Worm (Caenorhabditis elegans) whole organism, L1 larva: ENCODE data around the gene T26E4.10.

Experiments used
- Y116A8C.19 ChIP-seq: sonication (generic microtip); optimal IDR thresholded peaks from 2 replicates; lab custom pipeline; 2016; ENCODE audit warnings: missing compliant biosample characterization, missing genetic modification characterization, borderline replicate concordance
- lin-13 ChIP-seq: fragments of 150-350 bp; optimal IDR thresholded peaks from 2 replicates; lab custom pipeline; 2014; ENCODE audit warnings: missing biosample characterization, missing genetic modification reagents, missing genetic modification characterization
- mdl-1 ChIP-seq, 2 experiments: fragments of 150-350 bp; optimal IDR thresholded peaks; 2 replicates each; lab custom pipeline; 2014 to 2017; ENCODE audit warnings: missing biosample characterization in 2 of 2, missing genetic modification characterization in 2 of 2, inconsistent platforms in 1 of 2

DNA sequence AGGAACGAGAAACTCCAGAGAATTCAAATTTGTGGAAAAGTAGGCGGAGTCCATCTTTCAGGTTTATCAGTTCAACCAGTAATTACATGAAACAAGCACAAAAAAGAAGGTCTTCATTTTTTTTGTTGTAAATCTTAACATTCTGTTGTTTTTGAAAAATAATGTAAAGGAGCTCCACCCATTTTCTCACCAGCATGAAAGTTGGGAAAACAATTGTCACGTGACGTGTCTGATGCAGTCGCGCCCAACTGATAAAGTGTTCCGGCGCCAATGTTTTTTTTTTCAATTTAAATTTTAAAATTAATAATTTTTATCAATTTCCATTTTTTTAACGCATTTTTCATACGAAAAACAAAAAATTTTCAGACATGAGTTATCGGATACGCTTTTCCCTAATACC is 28.9 kb downstream of the T26E4.10 start, which contains the start of gene F57A10.4:
- TF ChIP-seq Y116A8C.19 (tag; lab: Kevin White, UChicago) (no peak), lin-13 (GFP tag; lab: Kevin White, UChicago) (no peak), mdl-1 (tag; optimal IDR thresholded peaks at IDR 0.05; lab: Kevin White, UChicago) (no peak)
